Fruit fly (Drosophila melanogaster): ENCODE data around the gene Tob.

Gene Tob

dm6 chrX:16102338-16103218 is 11.3 kb upstream of the Tob start (continued):
- no peak for TF ChIP-seq CG6163 (GFP tag; IDR thresholded peaks at IDR 0.05)
- peak; percentile 50 for TF ChIP-seq CG6792 (GFP tag; optimal IDR thresholded peaks at IDR 0.05)
- peak in 1 of 2 experiments; percentile 30 for TF ChIP-seq ss (GFP tag; optimal IDR thresholded peaks at IDR 0.05)
- no peak for TF ChIP-seq CG3032 (tag; optimal IDR thresholded peaks at IDR 0.05)
- peak; percentile 78 for TF ChIP-seq Sox102F (GFP tag; optimal IDR thresholded peaks at IDR 0.05)
- TF ChIP-seq salr (GFP tag; optimal IDR thresholded peaks at IDR 0.05): peak in 1 of 2 experiments; percentile 15
- TF ChIP-seq Ets96B (tag; optimal IDR thresholded peaks at IDR 0.05): no peak
- no peak for TF ChIP-seq dsx (GFP tag; optimal IDR thresholded peaks at IDR 0.05; ENCODE audit: poor library complexity, severe bottlenecking)
- peak; percentile 79 for TF ChIP-seq esn (GFP tag; optimal IDR thresholded peaks at IDR 0.05)
- TF ChIP-seq CG8319 (GFP tag; optimal IDR thresholded peaks at IDR 0.05): peak; percentile 35
- TF ChIP-seq CG9139 (GFP tag; optimal IDR thresholded peaks at IDR 0.05): no peak
- TF ChIP-seq vri (GFP tag; optimal IDR thresholded peaks at IDR 0.05): peak; percentile 92
- TF ChIP-seq CG11902 (GFP tag; optimal IDR thresholded peaks at IDR 0.05): peak; percentile 46
- no peak for TF ChIP-seq Gug (GFP tag; IDR thresholded peaks at IDR 0.05)
- TF ChIP-seq Hr39 (GFP tag; optimal IDR thresholded peaks at IDR 0.05): peak; percentile 73
- peak; percentile 45 for TF ChIP-seq CG10631 (GFP tag; optimal IDR thresholded peaks at IDR 0.05)
- peak; percentile 62 for TF ChIP-seq Eip93F (GFP tag; optimal IDR thresholded peaks at IDR 0.05)
- no peak for TF ChIP-seq eg (GFP tag; IDR thresholded peaks at IDR 0.05)
- TF ChIP-seq Smox (GFP tag; optimal IDR thresholded peaks at IDR 0.05): peak; percentile 75
- TF ChIP-seq Blimp-1 (GFP tag; optimal IDR thresholded peaks at IDR 0.05): no peak
- peak; percentile 55 for TF ChIP-seq Ets21C (GFP tag; optimal IDR thresholded peaks at IDR 0.05)
- no peak for TF ChIP-seq CG15336 (GFP tag; IDR thresholded peaks at IDR 0.05)
- TF ChIP-seq Hr4 (GFP tag; optimal IDR thresholded peaks at IDR 0.05): no peak
- peak; percentile 41 for TF ChIP-seq Sox14 (GFP tag; optimal IDR thresholded peaks at IDR 0.05)
- TF ChIP-seq cyc (GFP tag; optimal IDR thresholded peaks at IDR 0.05): peak; percentile 73
- peak; percentile 60 for TF ChIP-seq acj6 (GFP tag; optimal IDR thresholded peaks at IDR 0.05)
- no peak for TF ChIP-seq CG6854 (GFP tag; optimal IDR thresholded peaks at IDR 0.05)
- TF ChIP-seq CG6276 (GFP tag; optimal IDR thresholded peaks at IDR 0.05): no peak
- peak; percentile 16 for TF ChIP-seq fkh (GFP tag; optimal IDR thresholded peaks at IDR 0.05)

- TF ChIP-seq Sox102F (GFP tag; optimal IDR thresholded peaks at IDR 0.05) (no peak), CG16779 (tag; optimal IDR thresholded peaks at IDR 0.05) (no peak), Hr38 (GFP tag; optimal IDR thresholded peaks at IDR 0.05) (no peak), Eip93F (GFP tag; optimal IDR thresholded peaks at IDR 0.05) (no peak), CG6163 (GFP tag; IDR thresholded peaks at IDR 0.05) (no peak), OdsH (GFP tag; optimal IDR thresholded peaks at IDR 0.05) (no peak), acj6 (GFP tag; optimal IDR thresholded peaks at IDR 0.05) (no peak), net (GFP tag; optimal IDR thresholded peaks at IDR 0.05) (no peak), Hr4 (GFP tag; optimal IDR thresholded peaks at IDR 0.05) (no peak), Sox14 (GFP tag; optimal IDR thresholded peaks at IDR 0.05) (no peak), Ets96B (tag; optimal IDR thresholded peaks at IDR 0.05) (no peak), CG32006 (GFP tag; optimal IDR thresholded peaks at IDR 0.05) (no peak), spab (GFP tag; optimal IDR thresholded peaks at IDR 0.05) (no peak)
These were observed 9.5 kb upstream of the Tob start for dm6 chrX:16100726-16101351.

dm6 chrX:16096488-16096887 is 5.2 kb upstream of the Tob start:
- TF ChIP-seq CG8119 (GFP tag; IDR thresholded peaks at IDR 0.05) (no peak), cyc (GFP tag; optimal IDR thresholded peaks at IDR 0.05) (no peak), eg (GFP tag; IDR thresholded peaks at IDR 0.05) (0 out of 3 replicates have a peak, but pooled peaks have one; percentile 16), fkh (GFP tag; optimal IDR thresholded peaks at IDR 0.05) (peak; percentile 75), Eip78C (GFP tag) (peak; percentile 68), Sox14 (GFP tag; optimal IDR thresholded peaks at IDR 0.05) (peak; percentile 80), CG4318 (GFP tag; optimal IDR thresholded peaks at IDR 0.05) (no peak)

Measured in whole organism, prepupa.